Fruit fly (Drosophila melanogaster): Measurements from ENCODE around the gene CG15020.
A peak's percentile ranks its signal among the peaks of the same experiment; 100 is the strongest.

DNA sequence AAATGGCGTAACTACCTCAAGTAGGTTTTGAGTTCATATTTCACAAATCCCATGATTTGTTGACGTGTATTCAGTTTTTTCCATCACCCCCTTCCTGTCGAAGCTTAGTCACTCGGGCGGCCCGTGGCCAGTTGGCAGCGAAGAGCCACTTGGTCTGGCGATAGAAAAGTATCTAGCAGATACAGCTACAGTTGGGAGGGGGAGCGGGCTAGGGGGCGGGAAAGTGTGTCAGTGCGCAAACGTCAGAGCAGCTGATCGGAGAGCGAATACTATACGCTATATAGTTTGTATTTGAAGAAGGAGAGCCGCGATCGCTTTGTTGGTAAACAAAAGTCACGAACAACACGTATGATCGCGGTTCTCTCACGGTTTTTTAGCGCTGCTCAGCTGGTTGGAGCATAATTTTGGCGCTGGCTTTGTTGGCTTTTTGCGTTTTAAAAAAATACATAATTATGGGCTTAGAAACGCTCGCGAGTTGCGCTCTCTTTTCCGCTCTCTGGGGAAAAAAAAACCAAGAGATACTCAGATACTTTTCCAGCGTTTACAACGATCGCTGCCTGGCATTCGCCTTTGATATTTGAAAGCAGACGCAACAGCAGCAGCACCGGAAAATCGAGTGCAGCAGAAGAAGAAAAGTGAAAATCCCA lies 7.5 kb upstream of the CG15020 start:
- TF ChIP-seq CG17385 (GFP tag; optimal IDR thresholded peaks at IDR 0.05) (peak; percentile 16), Nf-YA (GFP tag; IDR thresholded peaks at IDR 0.05) (no peak), Atf6 (GFP tag; IDR thresholded peaks at IDR 0.05) (no peak; the same call in 1 of the 2 replicates), tx (GFP tag; optimal IDR thresholded peaks at IDR 0.05) (no peak), CG2712 (tag; optimal IDR thresholded peaks at IDR 0.05) (no peak), CG4360 (GFP tag; IDR thresholded peaks at IDR 0.05) (no peak), CG18262 (tag; optimal IDR thresholded peaks at IDR 0.05) (no peak), CG6854 (GFP tag; optimal IDR thresholded peaks at IDR 0.05) (no peak), CG9797 (GFP tag; optimal IDR thresholded peaks at IDR 0.05) (no peak), grau (tag; optimal IDR thresholded peaks at IDR 0.05) (peak; percentile 4), CG8359 (GFP tag; optimal IDR thresholded peaks at IDR 0.05; ENCODE audit: borderline replicate concordance) (no peak), CG7963 (GFP tag; IDR thresholded peaks at IDR 0.05; ENCODE audit: partially characterized antibody) (no peak)

Measured in whole organism, embryonic.